Worm (Caenorhabditis elegans) whole organism, midembryonic: ENCODE results near the gene dgat-2.

Experiments used
- T22C8.4 ChIP-seq: fragments of 200-800 bp; sonication (Bioruptor generic); IDR thresholded peaks from 2 replicates; pipeline ENCODE4 v1.3.6; 2022; ENCODE audit warnings: missing genetic modification characterization, missing compliant biosample characterization
- cog-1 ChIP-seq: sonication (generic microtip); optimal IDR thresholded peaks from 2 replicates; lab custom pipeline; 2016; ENCODE audit warnings: missing genetic modification characterization, missing compliant biosample characterization
- flt-1 ChIP-seq: fragments of 200-800 bp; sonication (Bioruptor generic); IDR thresholded peaks from 2 replicates; pipeline ENCODE4 v1.3.6; 2022; ENCODE audit warnings: missing genetic modification characterization, missing compliant biosample characterization
- klf-2 ChIP-seq: fragments of 200-800 bp; sonication (Bioruptor generic); conservative IDR thresholded peaks from 2 replicates; pipeline ENCODE4 v1.3.6; 2022; ENCODE audit warnings: missing genetic modification reagents, missing genetic modification characterization, missing compliant biosample characterization
- med-1 ChIP-seq: sonication (generic microtip); optimal IDR thresholded peaks from 2 replicates; lab custom pipeline; 2017; ENCODE audit warnings: missing genetic modification characterization, mild to moderate bottlenecking, missing compliant biosample characterization, antibody characterized with exemption, missing genetic modification reagents; ENCODE audit not compliant: insufficient read depth
- ref-1 ChIP-seq: fragments of 200-800 bp; sonication (Bioruptor generic); conservative IDR thresholded peaks from 2 replicates; pipeline ENCODE4 v1.3.6; 2022; ENCODE audit warnings: missing genetic modification reagents, missing genetic modification characterization, missing compliant biosample characterization
- tab-1 ChIP-seq: fragments of 200-800 bp; sonication (Bioruptor generic); IDR thresholded peaks from 2 replicates; pipeline ENCODE4 v1.3.6; 2022; ENCODE audit warnings: missing genetic modification characterization, missing compliant biosample characterization
- ztf-23 ChIP-seq: fragments of 200-800 bp; sonication (Bioruptor generic); IDR thresholded peaks from 2 replicates; pipeline ENCODE4 v1.3.6; 2022; ENCODE audit warnings: missing genetic modification reagents, missing genetic modification characterization, missing compliant biosample characterization
- ztf-29 ChIP-seq: fragments of 200-800 bp; sonication (Bioruptor generic); IDR thresholded peaks from 2 replicates; pipeline ENCODE4 v1.3.6; 2022; ENCODE audit warnings: missing genetic modification reagents, missing genetic modification characterization, missing compliant biosample characterization

dgat-2 gene

DNA sequence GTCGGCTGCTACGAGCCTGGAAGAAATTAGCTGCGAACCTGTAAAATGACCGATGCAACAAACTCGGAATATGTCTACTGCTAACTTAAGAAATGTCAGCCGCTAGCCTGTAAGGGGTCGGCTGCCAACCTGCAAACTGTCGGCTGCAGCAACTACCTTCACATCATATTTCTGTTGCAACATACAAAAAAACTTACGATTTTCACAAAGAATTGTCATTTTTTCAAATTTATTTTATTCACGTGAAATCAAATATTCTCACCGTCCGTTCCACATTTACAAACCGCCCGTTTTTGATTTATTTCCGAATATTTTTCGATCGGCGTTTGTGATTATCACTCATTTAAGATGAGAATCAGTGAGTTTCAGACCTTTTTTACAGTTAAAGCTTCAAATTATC lies 39.6 kb downstream of the dgat-2 start, which contains the start of gene Y26G10.6:
Gene Y26G10.6 (plus strand): TSS at position 301 of the 400 bp plus-strand sequence.
- TF ChIP-seq cog-1 (tag; lab: Kevin White, UChicago): no peak
- TF ChIP-seq flt-1 (GFP tag; lab: Robert Waterston, UW): no peak
- TF ChIP-seq ztf-23: no peak
- no peak for TF ChIP-seq tab-1 (GFP tag; lab: Robert Waterston, UW)

DNA sequence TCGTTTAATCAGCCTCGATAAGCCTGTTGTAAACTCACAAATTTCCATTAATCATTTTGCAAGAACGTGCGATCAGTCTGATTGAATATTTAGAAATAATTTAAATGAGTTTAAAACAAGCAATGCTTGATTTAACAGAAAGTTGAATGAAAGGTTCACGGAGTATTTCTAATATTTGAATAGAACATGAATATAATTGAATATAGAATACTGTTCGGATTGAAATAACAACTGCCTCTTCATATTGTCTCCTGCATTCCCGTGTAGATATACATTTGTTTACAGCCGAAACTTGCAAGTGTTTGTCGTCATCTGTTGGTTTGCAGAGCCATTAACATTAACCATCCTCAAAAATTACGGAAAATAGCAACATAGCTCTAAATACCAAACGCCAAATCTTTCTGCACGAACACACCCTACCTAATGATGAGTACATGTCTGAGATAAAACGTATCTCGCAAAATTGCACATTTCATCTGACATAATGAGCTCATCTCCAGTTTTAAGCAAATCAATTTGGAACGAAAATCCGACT lies 40.7 kb downstream of the dgat-2 start, which contains the start of the genes Y26G10.5 and srh-32:
Gene Y26G10.5 (minus strand): TSS at position 101 of the 535 bp plus-strand sequence.
Gene srh-32 (plus strand): TSS at position 485 of the 535 bp plus-strand sequence.
- TF ChIP-seq med-1 (GFP tag; lab: Kevin White, UChicago) (no peak), ref-1 (GFP tag; lab: Robert Waterston, UW) (no peak)

DNA sequence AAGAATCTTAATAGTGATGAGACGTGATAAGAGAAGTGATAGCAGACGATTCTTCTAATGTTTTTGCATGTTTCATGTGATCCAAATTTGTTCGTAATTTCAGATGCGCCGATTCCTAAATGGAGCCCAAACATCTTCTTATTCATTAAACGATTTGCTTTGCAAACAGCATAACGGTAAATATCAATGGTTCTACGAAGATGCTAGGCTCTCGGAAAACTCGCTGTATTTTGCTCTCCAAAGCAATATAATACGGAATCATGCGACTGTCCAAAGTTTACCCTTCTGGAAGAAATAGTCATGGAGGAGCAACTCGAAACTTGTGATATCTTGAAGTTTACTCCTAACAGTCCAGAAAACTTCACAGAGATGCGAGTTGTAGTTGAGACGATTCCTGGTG lies 45.7 kb downstream of the dgat-2 start, which contains the start of gene W06D12.6:
Gene W06D12.6 (plus strand): TSS at position 301 of the 400 bp plus-strand sequence.
- no peak for TF ChIP-seq T22C8.4 (GFP tag; lab: Robert Waterston, UW)
- no peak for TF ChIP-seq tab-1 (GFP tag; lab: Robert Waterston, UW)
- no peak for TF ChIP-seq ztf-23
- no peak for TF ChIP-seq ref-1 (GFP tag; lab: Robert Waterston, UW)
- TF ChIP-seq med-1 (GFP tag; lab: Kevin White, UChicago): no peak
- no peak for TF ChIP-seq cog-1 (tag; lab: Kevin White, UChicago)
- TF ChIP-seq ztf-29: no peak
- no peak for TF ChIP-seq flt-1 (GFP tag; lab: Robert Waterston, UW)
- no peak for TF ChIP-seq klf-2

DNA sequence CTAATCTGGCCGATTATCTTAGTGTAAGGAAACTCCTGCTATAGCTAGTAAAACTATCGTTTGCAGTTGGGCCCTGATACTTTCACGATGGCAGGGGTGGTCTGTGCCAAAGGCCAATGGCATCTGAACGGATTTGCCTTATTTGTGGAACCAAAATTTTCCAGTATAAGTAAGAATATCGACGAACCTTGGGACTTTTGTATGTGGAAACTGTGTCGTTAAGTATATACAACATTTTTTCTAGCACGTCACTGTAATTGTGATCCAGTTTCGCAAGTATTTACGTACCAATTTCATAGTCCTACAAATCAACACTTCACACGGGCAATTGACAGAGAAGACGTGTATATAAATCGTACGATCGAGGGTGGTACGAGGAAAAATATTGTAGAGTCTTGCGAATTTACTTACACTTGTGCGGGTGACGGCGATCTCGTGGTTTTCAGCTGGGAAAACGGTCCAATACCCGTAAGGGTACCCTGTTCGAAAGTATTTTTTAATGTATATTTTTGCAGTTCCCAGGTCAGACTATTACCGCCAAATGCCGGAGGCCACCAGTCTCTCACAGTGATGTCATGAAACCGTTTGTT lies 46.2 kb downstream of the dgat-2 start:
- TF ChIP-seq med-1 (GFP tag; lab: Kevin White, UChicago) (no peak), T22C8.4 (GFP tag; lab: Robert Waterston, UW) (no peak), flt-1 (GFP tag; lab: Robert Waterston, UW) (no peak), tab-1 (GFP tag; lab: Robert Waterston, UW) (no peak)

DNA sequence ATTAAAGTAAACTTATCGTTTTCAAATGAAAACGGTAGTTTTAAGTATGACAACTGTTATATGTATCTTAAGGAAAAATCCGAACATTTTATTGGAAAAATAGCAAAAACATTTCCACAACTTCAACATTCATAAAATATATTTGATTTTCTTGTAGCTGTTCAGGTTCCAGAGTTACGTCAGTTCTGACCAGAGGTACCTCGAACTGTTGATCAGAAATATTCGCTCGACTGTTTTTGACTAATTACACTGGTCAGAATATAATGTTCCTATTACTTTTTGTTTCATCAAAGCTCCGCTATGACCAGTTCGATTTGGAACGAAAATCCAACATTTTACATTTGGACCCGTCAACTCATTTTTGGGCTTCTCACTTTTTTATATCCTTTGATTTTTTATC lies 46.9 kb downstream of the dgat-2 start, which contains the start of gene srh-31:
Gene srh-31 (plus strand): TSS at position 301 of the 400 bp plus-strand sequence.
- TF ChIP-seq ztf-23: no peak
- TF ChIP-seq ref-1 (GFP tag; lab: Robert Waterston, UW): no peak
- TF ChIP-seq ztf-29: no peak
- TF ChIP-seq klf-2: no peak
- TF ChIP-seq T22C8.4 (GFP tag; lab: Robert Waterston, UW): no peak
- no peak for TF ChIP-seq flt-1 (GFP tag; lab: Robert Waterston, UW)
- TF ChIP-seq med-1 (GFP tag; lab: Kevin White, UChicago): no peak
- no peak for TF ChIP-seq cog-1 (tag; lab: Kevin White, UChicago)
